Fruit fly (Drosophila melanogaster): Measurements from ENCODE around the gene mRpL39.

- TF ChIP-seq CG8478 (optimal IDR thresholded peaks at IDR 0.05) (no peak), CTCF (optimal IDR thresholded peaks at IDR 0.05) (no peak)
These were observed 6.3 kb upstream of the mRpL39 start for dm6 chr3L:15005774-15006173.

Data from S2 (cell line).